Fruit fly (Drosophila melanogaster) whole organism, embryonic: Measurements from ENCODE around the gene ClpX.

ENCODE experiments used
- BEAF-32 ChIP-seq: fragments of 200-800 bp; sonication (Bioruptor generic); optimal IDR thresholded peaks from 3 replicates; lab custom pipeline; 2017; ENCODE audit warnings: missing biosample characterization, missing genetic modification characterization, mild to moderate bottlenecking, moderate library complexity, missing genetic modification reagents
- CG10209 ChIP-seq: fragments of 200-800 bp; sonication (Bioruptor generic); optimal IDR thresholded peaks from 3 replicates; lab custom pipeline; 2017; ENCODE audit warnings: missing biosample characterization, mild to moderate bottlenecking, missing genetic modification characterization, missing genetic modification reagents
- CG1024 ChIP-seq: fragments of 200-800 bp; sonication (Bioruptor generic); IDR thresholded peaks from 2 replicates; pipeline ENCODE4 v1.3.6; 2022; ENCODE audit warnings: missing biosample characterization, missing genetic modification characterization
- CG15479 ChIP-seq: fragments of 200-800 bp; sonication (Bioruptor generic); optimal IDR thresholded peaks from 3 replicates; lab custom pipeline; 2019; ENCODE audit warnings: missing biosample characterization, mild to moderate bottlenecking, missing genetic modification characterization, moderate library complexity
- CG1602 ChIP-seq: fragments of 200-800 bp; sonication (Bioruptor generic); optimal IDR thresholded peaks from 3 replicates; lab custom pipeline; 2016; ENCODE audit warnings: missing biosample characterization, missing genetic modification characterization
- CG16815 ChIP-seq: fragments of 200-800 bp; sonication (Bioruptor generic); optimal IDR thresholded peaks from 3 replicates; lab custom pipeline; 2017; ENCODE audit warnings: missing biosample characterization, mild to moderate bottlenecking, missing genetic modification characterization
- CG17328 ChIP-seq: fragments of 200-800 bp; sonication (Bioruptor generic); IDR thresholded peaks from 2 replicates; pipeline ENCODE4 v1.3.6; 2022; ENCODE audit warnings: missing biosample characterization, missing genetic modification characterization
- CG17612 ChIP-seq: fragments of 200-800 bp; sonication (Bioruptor generic); IDR thresholded peaks from 2 replicates; pipeline ENCODE4 v1.3.6; 2022; ENCODE audit warnings: missing biosample characterization, missing genetic modification characterization
- CG17802 ChIP-seq: fragments of 200-800 bp; sonication (Bioruptor generic); optimal IDR thresholded peaks from 2 replicates; lab custom pipeline; 2018; ENCODE audit warnings: missing biosample characterization, mild to moderate bottlenecking, missing genetic modification characterization, moderate library complexity
- CG18476 ChIP-seq: fragments of 200-800 bp; sonication (Bioruptor generic); optimal IDR thresholded peaks from 2 replicates; lab custom pipeline; 2016; ENCODE audit warnings: missing biosample characterization, mild to moderate bottlenecking, missing genetic modification characterization
- CG3065 ChIP-seq: fragments of 200-800 bp; sonication (Bioruptor generic); optimal IDR thresholded peaks from 2 replicates; lab custom pipeline; 2016; ENCODE audit warnings: missing biosample characterization, missing genetic modification characterization
- CG34376 ChIP-seq: fragments of 200-800 bp; sonication (Bioruptor generic); optimal IDR thresholded peaks from 2 replicates; lab custom pipeline; 2018; ENCODE audit warnings: missing biosample characterization, mild to moderate bottlenecking, missing genetic modification characterization
- CG4730 ChIP-seq: fragments of 200-800 bp; sonication (Bioruptor generic); IDR thresholded peaks from 2 replicates; pipeline ENCODE4 v1.3.6; 2022; ENCODE audit warnings: missing biosample characterization, missing genetic modification characterization
- CG4854 ChIP-seq: fragments of 200-800 bp; sonication (Bioruptor generic); optimal IDR thresholded peaks from 2 replicates; lab custom pipeline; 2016; ENCODE audit warnings: missing biosample characterization, missing genetic modification characterization, inconsistent platforms
- CG5245 ChIP-seq: fragments of 200-800 bp; sonication (Bioruptor generic); optimal IDR thresholded peaks from 3 replicates; lab custom pipeline; 2016; ENCODE audit warnings: missing biosample characterization, missing genetic modification characterization
- CG7556 ChIP-seq: fragments of 200-800 bp; sonication (Bioruptor generic); optimal IDR thresholded peaks from 2 replicates; lab custom pipeline; 2017; ENCODE audit warnings: missing biosample characterization, mild to moderate bottlenecking, missing genetic modification characterization
- CG7963 ChIP-seq: fragments of 200-800 bp; sonication (Bioruptor generic); IDR thresholded peaks from 3 replicates; pipeline ENCODE4 v1.3.6; 2022; ENCODE audit warnings: missing biosample characterization, missing genetic modification characterization; ENCODE audit not compliant: partially characterized antibody
- CG8359 ChIP-seq: fragments of 200-800 bp; sonication (Bioruptor generic); optimal IDR thresholded peaks from 2 replicates; lab custom pipeline; 2017; ENCODE audit warnings: missing biosample characterization, mild to moderate bottlenecking, missing genetic modification characterization, borderline replicate concordance
- Dad ChIP-seq: fragments of 200-800 bp; sonication (Bioruptor generic); optimal IDR thresholded peaks from 3 replicates; lab custom pipeline; 2016; ENCODE audit warnings: missing biosample characterization, missing genetic modification characterization
- Eip74EF ChIP-seq, 2 experiments: fragments of 200-800 bp in 1 of 2; fragments of >200 bp in 1 of 2; sonication (Bioruptor generic) in 1 of 2; optimal IDR thresholded peaks; 2 replicates each; lab custom pipeline; 2017 to 2019; ENCODE audit warnings: missing biosample characterization in 2 of 2, missing genetic modification characterization in 2 of 2, mild to moderate bottlenecking in 1 of 2, moderate library complexity in 1 of 2
- Fer1 ChIP-seq: fragments of 200-800 bp; sonication (Bioruptor generic); optimal IDR thresholded peaks from 2 replicates; lab custom pipeline; 2017; ENCODE audit warnings: missing biosample characterization, mild to moderate bottlenecking, missing genetic modification characterization
- Hmx ChIP-seq: fragments of 200-800 bp; sonication (Bioruptor generic); optimal IDR thresholded peaks from 2 replicates; lab custom pipeline; 2016; ENCODE audit warnings: missing biosample characterization, missing genetic modification characterization
- Kr ChIP-seq: fragments of 200-800 bp; sonication (Bioruptor generic); optimal IDR thresholded peaks from 2 replicates; lab custom pipeline; 2017; ENCODE audit warnings: missing biosample characterization, mild to moderate bottlenecking, missing genetic modification characterization
- MBD-R2 ChIP-seq: fragments of 200-800 bp; sonication (Bioruptor generic); IDR thresholded peaks from 2 replicates; pipeline ENCODE4 v1.3.6; 2022; ENCODE audit warnings: missing biosample characterization, missing genetic modification characterization
- MESR4 ChIP-seq: fragments of 200-800 bp; sonication (Bioruptor generic); optimal IDR thresholded peaks from 2 replicates; lab custom pipeline; 2018; ENCODE audit warnings: missing biosample characterization, mild to moderate bottlenecking, missing genetic modification characterization, moderate library complexity
- Poxn ChIP-seq: fragments of 200-800 bp; sonication (Bioruptor generic); IDR thresholded peaks from 2 replicates; pipeline ENCODE4 v1.3.6; 2022; ENCODE audit warnings: missing biosample characterization, missing genetic modification characterization
- Sox100B ChIP-seq: fragments of 200-800 bp; sonication (Bioruptor generic); optimal IDR thresholded peaks from 3 replicates; lab custom pipeline; 2018; ENCODE audit warnings: missing biosample characterization, mild to moderate bottlenecking, missing genetic modification characterization
- Sry-β ChIP-seq: fragments of 200-800 bp; sonication (Bioruptor generic); optimal IDR thresholded peaks from 2 replicates; lab custom pipeline; 2018; ENCODE audit warnings: missing biosample characterization, mild to moderate bottlenecking, missing genetic modification characterization, moderate library complexity
- ara ChIP-seq: fragments of 200-800 bp; sonication (Bioruptor generic); IDR thresholded peaks from 2 replicates; pipeline ENCODE4 v1.3.6; 2022; ENCODE audit warnings: missing biosample characterization, missing genetic modification characterization
- ato ChIP-seq: fragments of 200-800 bp; sonication (Bioruptor generic); IDR thresholded peaks from 2 replicates; pipeline ENCODE4 v1.3.6; 2022; ENCODE audit warnings: missing biosample characterization, missing genetic modification characterization; ENCODE audit not compliant: partially characterized antibody
- bab2 ChIP-seq: fragments of 200-800 bp; sonication (Bioruptor generic); optimal IDR thresholded peaks from 2 replicates; lab custom pipeline; 2016; ENCODE audit warnings: missing biosample characterization, missing genetic modification characterization
- br ChIP-seq: fragments of >200 bp; optimal IDR thresholded peaks from 2 replicates; lab custom pipeline; 2017
- cato ChIP-seq: fragments of 200-800 bp; sonication (Bioruptor generic); optimal IDR thresholded peaks from 2 replicates; lab custom pipeline; 2016; ENCODE audit warnings: missing biosample characterization, missing genetic modification characterization, borderline replicate concordance
- chinmo ChIP-seq: fragments of 200-800 bp; sonication (Bioruptor generic); IDR thresholded peaks from 4 replicates; pipeline ENCODE4 v1.3.6; 2022; ENCODE audit warnings: missing biosample characterization, missing genetic modification characterization; ENCODE audit not compliant: partially characterized antibody
- gcm2 ChIP-seq: fragments of 200-800 bp; sonication (Bioruptor generic); optimal IDR thresholded peaks from 2 replicates; lab custom pipeline; 2016; ENCODE audit warnings: missing biosample characterization, missing genetic modification characterization
- nerfin-2 ChIP-seq: fragments of 200-800 bp; sonication (Bioruptor generic); IDR thresholded peaks from 2 replicates; pipeline ENCODE4 v1.3.6; 2022; ENCODE audit warnings: missing biosample characterization, missing genetic modification characterization; ENCODE audit not compliant: partially characterized antibody
- nmo ChIP-seq: fragments of 200-800 bp; sonication (Bioruptor generic); optimal IDR thresholded peaks from 2 replicates; lab custom pipeline; 2018; ENCODE audit warnings: missing biosample characterization, mild to moderate bottlenecking, missing genetic modification characterization, moderate library complexity
- onecut ChIP-seq: fragments of 200-800 bp; sonication (Bioruptor generic); IDR thresholded peaks from 2 replicates; pipeline ENCODE4 v1.3.6; 2022; ENCODE audit warnings: missing biosample characterization, missing genetic modification characterization
- pb ChIP-seq: fragments of 200-800 bp; sonication (Bioruptor generic); optimal IDR thresholded peaks from 3 replicates; lab custom pipeline; 2016; ENCODE audit warnings: missing biosample characterization, missing genetic modification characterization
- pho ChIP-seq: fragments of 200-800 bp; sonication (Bioruptor generic); optimal IDR thresholded peaks from 2 replicates; lab custom pipeline; 2016; ENCODE audit warnings: missing biosample characterization, missing genetic modification characterization
- ranshi ChIP-seq: fragments of 200-800 bp; sonication (Bioruptor generic); IDR thresholded peaks from 2 replicates; pipeline ENCODE4 v1.3.6; 2022; ENCODE audit warnings: missing biosample characterization, missing genetic modification characterization
- rib ChIP-seq: fragments of 200-800 bp; sonication (Bioruptor generic); IDR thresholded peaks from 2 replicates; pipeline ENCODE4 v1.3.6; 2022; ENCODE audit warnings: missing biosample characterization, missing genetic modification characterization
- sim ChIP-seq: fragments of 200-800 bp; sonication (Bioruptor generic); IDR thresholded peaks from 2 replicates; pipeline ENCODE4 v1.3.6; 2022; ENCODE audit warnings: missing biosample characterization, missing genetic modification characterization
- slp2 ChIP-seq: fragments of 200-800 bp; sonication (Bioruptor generic); optimal IDR thresholded peaks from 2 replicates; lab custom pipeline; 2016; ENCODE audit warnings: missing biosample characterization, missing genetic modification characterization
- sqz ChIP-seq: fragments of 200-800 bp; sonication (Bioruptor generic); optimal IDR thresholded peaks from 3 replicates; lab custom pipeline; 2018; ENCODE audit warnings: missing biosample characterization, mild to moderate bottlenecking, missing genetic modification characterization
- ssp ChIP-seq: fragments of 200-800 bp; sonication (Bioruptor generic); IDR thresholded peaks from 2 replicates; pipeline ENCODE4 v1.3.6; 2022; ENCODE audit warnings: missing biosample characterization, missing genetic modification characterization
- tgo ChIP-seq: fragments of 200-800 bp; sonication (Bioruptor generic); IDR thresholded peaks from 3 replicates; pipeline ENCODE4 v1.3.6; 2022; ENCODE audit warnings: missing biosample characterization, missing genetic modification characterization
- tup ChIP-seq: fragments of 200-800 bp; sonication (Bioruptor generic); optimal IDR thresholded peaks from 2 replicates; lab custom pipeline; 2016; ENCODE audit warnings: missing biosample characterization, mild to moderate bottlenecking, missing genetic modification characterization, moderate library complexity
- z ChIP-seq: fragments of 200-800 bp; sonication (Bioruptor generic); IDR thresholded peaks from 3 replicates; pipeline ENCODE4 v1.3.6; 2022; ENCODE audit warnings: missing biosample characterization, missing genetic modification characterization
- zfh2 ChIP-seq: fragments of 200-800 bp; sonication (Bioruptor generic); optimal IDR thresholded peaks from 2 replicates; lab custom pipeline; 2016; ENCODE audit warnings: missing biosample characterization, missing genetic modification characterization

ClpX gene

DNA sequence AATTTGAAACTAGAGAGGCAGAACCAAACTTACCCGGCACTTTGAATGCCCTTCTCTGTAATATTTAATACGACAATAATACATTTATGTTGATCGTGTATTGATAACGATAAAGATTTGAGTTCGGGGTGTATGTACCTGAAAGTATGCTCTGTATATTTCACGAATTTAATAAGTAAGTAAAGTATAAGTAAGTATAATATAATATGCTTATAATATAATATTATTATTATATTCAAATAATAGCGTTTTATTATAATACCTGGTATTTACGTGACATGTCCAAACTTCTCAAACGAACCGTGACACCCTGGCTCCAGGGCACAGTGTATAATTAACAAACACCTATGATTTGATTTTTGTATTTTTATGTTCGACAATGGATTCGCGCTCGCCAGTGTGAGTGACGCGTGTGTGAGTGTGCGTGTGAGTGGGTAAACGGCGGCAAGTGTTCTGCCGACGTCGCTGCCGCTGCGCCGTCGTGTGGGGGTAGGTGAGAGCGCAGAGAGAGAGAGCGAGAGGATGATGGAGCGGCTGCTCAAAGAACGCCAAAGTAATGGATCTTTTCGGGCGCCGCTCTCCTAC lies 13.8 kb downstream of the ClpX start (continued):
- TF ChIP-seq zfh2 (GFP tag; lab: Kevin White, UChicago) = no peak
- peak; percentile 85 for TF ChIP-seq nmo
- TF ChIP-seq Poxn (GFP tag; lab: Robert Waterston, UW) = no peak
- no peak; the same call in 1 of the 2 replicates for TF ChIP-seq ranshi (GFP tag; lab: Robert Waterston, UW)
- TF ChIP-seq Eip74EF (GFP tag; optimal IDR thresholded peaks at IDR 0.05; lab: Kevin White, UChicago) = peak in 1 of 2 experiments; percentile 76
- no peak for TF ChIP-seq CG17612 (GFP tag; lab: Robert Waterston, UW)
- TF ChIP-seq sim (GFP tag; lab: Robert Waterston, UW) = 0 out of 2 replicates have a peak, but pooled peaks have one; percentile 6
- TF ChIP-seq CG34376 (GFP tag; lab: Kevin White, UChicago) = peak; percentile 68
- TF ChIP-seq ara (GFP tag; lab: Robert Waterston, UW) = 0 out of 2 replicates have a peak, but pooled peaks have one; percentile 7
- no peak for TF ChIP-seq CG4854
- TF ChIP-seq tgo (GFP tag; lab: Robert Waterston, UW) = peak; percentile 55; the same call in 2 of the 3 replicates
- TF ChIP-seq CG17328 (GFP tag; lab: Robert Waterston, UW) = 0 out of 2 replicates have a peak, but pooled peaks have one; percentile 14
- TF ChIP-seq pho (GFP tag; lab: Kevin White, UChicago) = no peak
- no peak for TF ChIP-seq Kr (GFP tag; lab: Kevin White, UChicago)
- TF ChIP-seq slp2 (GFP tag; lab: Kevin White, UChicago) = no peak
- TF ChIP-seq sqz (GFP tag; lab: Kevin White, UChicago) = peak; percentile 47
- no peak for TF ChIP-seq ato (GFP tag; lab: Robert Waterston, UW)
- peak; percentile 16 for TF ChIP-seq CG5245 (GFP tag; lab: Kevin White, UChicago)
- no peak for TF ChIP-seq gcm2 (GFP tag; lab: Kevin White, UChicago)
- TF ChIP-seq onecut (GFP tag; lab: Robert Waterston, UW) = peak; percentile 38; the same call in 1 of the 2 replicates
- TF ChIP-seq CG18476 (GFP tag; lab: Kevin White, UChicago) = peak; percentile 41
- peak; percentile 36; the same call in 1 of the 2 replicates for TF ChIP-seq MBD-R2 (GFP tag; lab: Robert Waterston, UW)
- TF ChIP-seq CG16815 (GFP tag; lab: Kevin White, UChicago) = peak; percentile 47
- TF ChIP-seq CG15479 (GFP tag; lab: Kevin White, UChicago) = no peak
- no peak for TF ChIP-seq br
- peak; percentile 54; the same call in 1 of the 2 replicates for TF ChIP-seq CG4730
- peak; percentile 6 for TF ChIP-seq cato
- TF ChIP-seq tup (GFP tag; lab: Kevin White, UChicago) = no peak
- TF ChIP-seq Sox100B (GFP tag; lab: Kevin White, UChicago) = peak; percentile 83
- no peak for TF ChIP-seq pb (GFP tag; lab: Kevin White, UChicago)
- TF ChIP-seq bab2 (GFP tag; lab: Kevin White, UChicago) = no peak
- TF ChIP-seq CG17802 = no peak
- peak; percentile 80 for TF ChIP-seq CG10209 (GFP tag; lab: Kevin White, UChicago)
- TF ChIP-seq chinmo (GFP tag; lab: Robert Waterston, UW) = peak; percentile 69; the same call in 3 of the 4 replicates
- TF ChIP-seq z = peak; percentile 72; the same call in 2 of the 3 replicates
- TF ChIP-seq CG7963 = no peak
- TF ChIP-seq nerfin-2 (GFP tag; lab: Robert Waterston, UW) = no peak
- TF ChIP-seq Hmx (GFP tag; lab: Kevin White, UChicago) = no peak
- TF ChIP-seq Dad (GFP tag; lab: Kevin White, UChicago) = no peak
- no peak for TF ChIP-seq CG1024 (GFP tag; lab: Robert Waterston, UW)
- TF ChIP-seq CG1602 (GFP tag; lab: Kevin White, UChicago) = peak; percentile 28
- TF ChIP-seq CG3065 (GFP tag; lab: Kevin White, UChicago) = peak; percentile 1
- peak; percentile 39 for TF ChIP-seq CG8359 (GFP tag; lab: Kevin White, UChicago)
- TF ChIP-seq ssp = no peak
- no peak for TF ChIP-seq BEAF-32 (GFP tag; lab: Kevin White, UChicago)
- no peak for TF ChIP-seq MESR4
- TF ChIP-seq rib (GFP tag; lab: Robert Waterston, UW) = no peak
- peak; percentile 88 for TF ChIP-seq Fer1 (GFP tag; lab: Kevin White, UChicago)
- peak; percentile 81 for TF ChIP-seq CG7556 (GFP tag; lab: Kevin White, UChicago)
- TF ChIP-seq Sry-β (GFP tag; lab: Kevin White, UChicago) = no peak
